Worm (Caenorhabditis elegans): ENCODE measurements around the gene atln-2.

- TF ChIP-seq med-1 (GFP tag; optimal IDR thresholded peaks at IDR 0.05; ENCODE audit: insufficient read depth) (no peak), T22C8.4 (GFP tag; IDR thresholded peaks at IDR 0.05) (no peak)
These were observed 31.7 kb downstream of the atln-2 start, which contains the start of gene qars-1 for ce11 chrIV:15013083-15013482.
